Worm (Caenorhabditis elegans) whole organism, mixed stage, embryonic: ENCODE measurements around the gene taap-1.

Experiments used
- M03D4.4 ChIP-seq: sonication (generic microtip); optimal IDR thresholded peaks from 2 replicates; lab custom pipeline; 2017; ENCODE audit warnings: mild to moderate bottlenecking, missing genetic modification characterization, missing compliant biosample characterization
- bed-3 ChIP-seq: fragments of 200-800 bp; sonication (Bioruptor generic); optimal IDR thresholded peaks from 3 replicates; lab custom pipeline; 2018; ENCODE audit warnings: mild to moderate bottlenecking, missing genetic modification characterization, moderate library complexity, missing compliant biosample characterization
- blmp-1 ChIP-seq: fragments of 150-350 bp; optimal IDR thresholded peaks from 2 replicates; lab custom pipeline; 2014; ENCODE audit warnings: missing biosample characterization, missing genetic modification characterization
- ceh-39 ChIP-seq: fragments of 150-350 bp; optimal IDR thresholded peaks from 2 replicates; lab custom pipeline; 2014; ENCODE audit warnings: missing biosample characterization, missing genetic modification characterization
- ceh-43 ChIP-seq: fragments of 200-800 bp; sonication (Bioruptor generic); optimal IDR thresholded peaks from 2 replicates; lab custom pipeline; 2018; ENCODE audit warnings: mild to moderate bottlenecking, missing genetic modification characterization, moderate library complexity, missing compliant biosample characterization
- ceh-83 ChIP-seq: fragments of 200-800 bp; sonication (Bioruptor generic); optimal IDR thresholded peaks from 2 replicates; lab custom pipeline; 2018; ENCODE audit warnings: mild to moderate bottlenecking, missing genetic modification characterization, missing compliant biosample characterization
- cnd-1 ChIP-seq: fragments of 200-800 bp; sonication (Bioruptor generic); optimal IDR thresholded peaks from 2 replicates; lab custom pipeline; 2018; ENCODE audit warnings: mild to moderate bottlenecking, missing genetic modification characterization, missing compliant biosample characterization
- drap-1 ChIP-seq: fragments of 200-800 bp; sonication (Bioruptor generic); optimal IDR thresholded peaks from 3 replicates; lab custom pipeline; 2018; ENCODE audit warnings: mild to moderate bottlenecking, missing genetic modification characterization, missing compliant biosample characterization
- elt-3 ChIP-seq: fragments of 150-350 bp; optimal IDR thresholded peaks from 2 replicates; lab custom pipeline; 2014; ENCODE audit warnings: missing biosample characterization, missing genetic modification characterization
- flh-1 ChIP-seq: fragments of 200-800 bp; sonication (Bioruptor generic); optimal IDR thresholded peaks from 2 replicates; lab custom pipeline; 2018; ENCODE audit warnings: mild to moderate bottlenecking, missing genetic modification characterization, moderate library complexity, missing compliant biosample characterization
- ham-2 ChIP-seq: fragments of 200-800 bp; sonication (Bioruptor generic); optimal IDR thresholded peaks from 2 replicates; lab custom pipeline; 2018; ENCODE audit warnings: mild to moderate bottlenecking, missing genetic modification characterization, missing compliant biosample characterization
- hlh-1 ChIP-seq: fragments of 150-350 bp; optimal IDR thresholded peaks from 2 replicates; lab custom pipeline; 2014; ENCODE audit warnings: missing biosample characterization, missing genetic modification reagents, missing genetic modification characterization
- lin-13 ChIP-seq: fragments of 150-350 bp; optimal IDR thresholded peaks from 2 replicates; lab custom pipeline; 2014; ENCODE audit warnings: missing biosample characterization, missing genetic modification characterization
- lin-32 ChIP-seq: fragments of 200-800 bp; sonication (Bioruptor generic); optimal IDR thresholded peaks from 2 replicates; lab custom pipeline; 2018; ENCODE audit warnings: mild to moderate bottlenecking, missing genetic modification characterization, missing compliant biosample characterization
- lsy-2 ChIP-seq: fragments of 150-350 bp; optimal IDR thresholded peaks from 2 replicates; lab custom pipeline; 2014; ENCODE audit warnings: missing biosample characterization, missing genetic modification characterization
- mab-5 ChIP-seq: fragments of 150-350 bp; optimal IDR thresholded peaks from 2 replicates; lab custom pipeline; 2014; ENCODE audit warnings: missing biosample characterization, missing genetic modification characterization
- mls-2 ChIP-seq: sonication (generic microtip); optimal IDR thresholded peaks from 2 replicates; lab custom pipeline; 2016; ENCODE audit warnings: mild to moderate bottlenecking, missing genetic modification characterization, moderate library complexity, missing compliant biosample characterization
- nhr-12 ChIP-seq: fragments of 150-350 bp; optimal IDR thresholded peaks from 2 replicates; lab custom pipeline; 2014; ENCODE audit warnings: missing biosample characterization, missing genetic modification characterization
- nhr-2 ChIP-seq: fragments of 150-350 bp; optimal IDR thresholded peaks from 2 replicates; lab custom pipeline; 2014; ENCODE audit warnings: missing biosample characterization, missing genetic modification characterization
- nhr-237 ChIP-seq: fragments of 150-350 bp; optimal IDR thresholded peaks from 2 replicates; lab custom pipeline; 2014; ENCODE audit warnings: missing biosample characterization, missing genetic modification characterization
- nhr-28 ChIP-seq: fragments of 150-350 bp; optimal IDR thresholded peaks from 2 replicates; lab custom pipeline; 2014; ENCODE audit warnings: missing biosample characterization, missing genetic modification characterization
- nhr-76 ChIP-seq: sonication (generic microtip); optimal IDR thresholded peaks from 2 replicates; lab custom pipeline; 2017; ENCODE audit warnings: missing biosample characterization, missing genetic modification characterization
- pha-4 ChIP-seq: fragments of 150-350 bp; optimal IDR thresholded peaks from 2 replicates; lab custom pipeline; 2018; ENCODE audit warnings: missing biosample characterization, missing genetic modification reagents, missing genetic modification characterization
- sem-2 ChIP-seq: fragments of 200-800 bp; sonication (Bioruptor generic); optimal IDR thresholded peaks from 2 replicates; lab custom pipeline; 2018; ENCODE audit warnings: mild to moderate bottlenecking, missing genetic modification characterization, missing compliant biosample characterization
- snpc-4 ChIP-seq: fragments of 150-350 bp; optimal IDR thresholded peaks from 2 replicates; lab custom pipeline; 2014; ENCODE audit warnings: missing biosample characterization, missing genetic modification characterization
- tbx-8 ChIP-seq: fragments of 200-800 bp; sonication (Bioruptor generic); optimal IDR thresholded peaks from 2 replicates; lab custom pipeline; 2018; ENCODE audit warnings: mild to moderate bottlenecking, missing genetic modification characterization, moderate library complexity, missing compliant biosample characterization
- unc-120 ChIP-seq: sonication (generic microtip); optimal IDR thresholded peaks from 2 replicates; lab custom pipeline; 2017; ENCODE audit warnings: missing genetic modification characterization, missing compliant biosample characterization; ENCODE audit not compliant: poor library complexity, severe bottlenecking
- unc-39 ChIP-seq: fragments of 150-350 bp; optimal IDR thresholded peaks from 2 replicates; lab custom pipeline; 2014; ENCODE audit warnings: missing biosample characterization, missing genetic modification characterization
- unc-62 ChIP-seq: fragments of 150-350 bp; optimal IDR thresholded peaks from 2 replicates; lab custom pipeline; 2014; ENCODE audit warnings: missing biosample characterization, missing genetic modification reagents, missing genetic modification characterization
- zip-8 ChIP-seq: fragments of 150-350 bp; optimal IDR thresholded peaks from 2 replicates; lab custom pipeline; 2014; ENCODE audit warnings: missing biosample characterization, missing genetic modification characterization
- ztf-11 ChIP-seq: fragments of 150-350 bp; optimal IDR thresholded peaks from 2 replicates; lab custom pipeline; 2014; ENCODE audit warnings: missing biosample characterization, missing genetic modification characterization

The taap-1 gene

ce11 chrII:8441519-8441918 is 42.2 kb downstream of the taap-1 start:
- TF ChIP-seq mab-5 (tag; lab: Kevin White, UChicago) (no peak), lsy-2 (tag; lab: Kevin White, UChicago) (no peak), ceh-43 (GFP tag; lab: Kevin White, UChicago) (no peak), nhr-28 (tag; lab: Kevin White, UChicago) (no peak)
- TF ChIP-seq, all 35 proteins: peak for 0

ce11 chrII:8440792-8441191 is 42.9 kb downstream of the taap-1 start:
- TF ChIP-seq sem-2 (GFP tag; lab: Kevin White, UChicago) (no peak), nhr-12 (no peak), ceh-43 (GFP tag; lab: Kevin White, UChicago) (no peak), nhr-28 (tag; lab: Kevin White, UChicago) (peak; percentile 17), bed-3 (GFP tag; lab: Kevin White, UChicago) (no peak), elt-3 (tag; lab: Kevin White, UChicago) (no peak), lin-13 (tag; lab: Kevin White, UChicago) (no peak)

ce11 chrII:8440097-8440496 is 43.6 kb downstream of the taap-1 start:
- TF ChIP-seq blmp-1 (no peak), zip-8 (tag; lab: Kevin White, UChicago) (peak; percentile 7)

DNA sequence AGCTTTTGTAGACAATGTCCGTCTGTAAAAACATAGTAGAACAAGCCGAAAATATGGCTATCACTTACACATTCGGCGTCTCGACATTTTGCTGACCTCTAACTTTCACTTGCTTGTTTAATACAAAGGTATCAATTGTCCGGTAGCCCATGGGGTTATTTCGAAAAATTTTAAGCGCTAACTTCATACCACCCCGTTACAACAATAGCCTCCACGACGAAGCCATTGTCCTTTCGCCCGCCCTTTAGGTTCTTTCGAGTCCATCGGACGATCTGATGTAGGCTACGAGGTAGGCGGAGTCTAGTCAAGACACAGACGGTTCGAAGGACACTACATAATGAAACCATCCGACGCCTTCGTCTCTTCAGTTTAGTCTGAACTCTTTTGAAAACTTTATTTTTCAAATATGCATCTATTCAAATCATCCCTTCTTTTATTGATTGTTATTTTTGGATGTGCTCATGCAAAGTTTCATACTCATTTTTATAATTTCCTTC is 44.8 kb downstream of the taap-1 start, which contains the start of gene lips-10:
Gene lips-10 (plus strand): TSS at position 378 of the 497 bp plus-strand sequence.
- TF ChIP-seq mls-2 (no peak), lsy-2 (tag; lab: Kevin White, UChicago) (no peak), ham-2 (peak; percentile 36), cnd-1 (tag; lab: Kevin White, UChicago) (no peak), ceh-83 (GFP tag; lab: Kevin White, UChicago) (no peak)

- TF ChIP-seq ztf-11, result no peak
- no peak for TF ChIP-seq lsy-2 (tag; lab: Kevin White, UChicago)
- no peak for TF ChIP-seq pha-4 (tag; lab: Kevin White, UChicago)
- TF ChIP-seq tbx-8 (GFP tag; lab: Kevin White, UChicago), result no peak
- no peak for TF ChIP-seq drap-1 (GFP tag; lab: Kevin White, UChicago)
- no peak for TF ChIP-seq cnd-1 (tag; lab: Kevin White, UChicago)
- no peak for TF ChIP-seq M03D4.4 (tag; lab: Kevin White, UChicago)
- TF ChIP-seq zip-8 (tag; lab: Kevin White, UChicago), result no peak
- TF ChIP-seq unc-62 (GFP tag; lab: Kevin White, UChicago), result no peak
- TF ChIP-seq nhr-76, result no peak
- no peak for TF ChIP-seq flh-1 (GFP tag; lab: Kevin White, UChicago)
- TF ChIP-seq mls-2, result no peak
- TF ChIP-seq snpc-4 (tag; lab: Kevin White, UChicago), result no peak
- no peak for TF ChIP-seq ceh-83 (GFP tag; lab: Kevin White, UChicago)
- TF ChIP-seq hlh-1 (tag; lab: Kevin White, UChicago), result no peak
- TF ChIP-seq sem-2 (GFP tag; lab: Kevin White, UChicago), result no peak
- TF ChIP-seq blmp-1, result no peak
- TF ChIP-seq nhr-237 (tag; lab: Kevin White, UChicago), result no peak
Measured at ce11 chrII:8437035-8437434, 46.6 kb downstream of the taap-1 start, which contains the start of gene acp-3. Gene acp-3, minus strand, starts transcription at chrII:8437135.

DNA sequence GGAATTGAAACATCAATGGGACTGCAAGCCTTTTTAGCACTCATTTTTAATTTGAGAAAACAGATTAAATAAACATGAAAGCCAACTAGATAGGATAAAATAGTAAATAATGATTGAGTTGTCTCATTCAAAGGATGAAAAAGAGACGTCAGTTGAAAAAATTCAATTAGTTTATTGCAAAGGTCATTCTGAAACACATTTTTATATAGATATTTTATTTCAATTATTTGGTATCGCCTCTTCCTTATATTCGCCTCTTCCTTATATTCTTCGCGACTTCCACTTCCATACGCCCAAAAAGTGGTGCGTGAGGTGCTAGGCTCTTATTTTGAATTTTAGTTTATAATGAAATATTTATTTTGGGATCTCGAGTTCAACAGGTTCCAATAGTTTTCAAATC is 48.7 kb downstream of the taap-1 start, which contains the start of gene acp-4:
Gene acp-4 (minus strand): TSS at position 101 of the 400 bp plus-strand sequence.
- TF ChIP-seq ztf-11, result no peak
- TF ChIP-seq elt-3 (tag; lab: Kevin White, UChicago), result no peak
- no peak for TF ChIP-seq nhr-237 (tag; lab: Kevin White, UChicago)
- no peak for TF ChIP-seq unc-62 (GFP tag; lab: Kevin White, UChicago)
- no peak for TF ChIP-seq ceh-43 (GFP tag; lab: Kevin White, UChicago)
- TF ChIP-seq unc-39 (tag; lab: Kevin White, UChicago), result no peak
- TF ChIP-seq bed-3 (GFP tag; lab: Kevin White, UChicago), result no peak
- no peak for TF ChIP-seq blmp-1
- no peak for TF ChIP-seq snpc-4 (tag; lab: Kevin White, UChicago)
- TF ChIP-seq nhr-76, result no peak
- TF ChIP-seq lsy-2 (tag; lab: Kevin White, UChicago), result no peak
- TF ChIP-seq nhr-2 (tag; lab: Kevin White, UChicago), result no peak
- no peak for TF ChIP-seq mab-5 (tag; lab: Kevin White, UChicago)
- no peak for TF ChIP-seq hlh-1 (tag; lab: Kevin White, UChicago)
- no peak for TF ChIP-seq M03D4.4 (tag; lab: Kevin White, UChicago)
- TF ChIP-seq ceh-39 (tag; lab: Kevin White, UChicago), result no peak
- TF ChIP-seq zip-8 (tag; lab: Kevin White, UChicago), result no peak
- no peak for TF ChIP-seq unc-120 (tag; lab: Kevin White, UChicago)
- no peak for TF ChIP-seq lin-32
